Fruit fly (Drosophila melanogaster): ENCODE measurements around the gene CG7255.

CG7255 gene

dm6 chr3L:15262050-15262449 lies 42.0 kb upstream of the CG7255 start (continued):
- TF ChIP-seq CG11093 (GFP tag; IDR thresholded peaks at IDR 0.05): no peak
- no peak for TF ChIP-seq emc (GFP tag; optimal IDR thresholded peaks at IDR 0.05)
- TF ChIP-seq Lpt (GFP tag; optimal IDR thresholded peaks at IDR 0.05): no peak
- TF ChIP-seq CkIIα-i1 (GFP tag; IDR thresholded peaks at IDR 0.05): no peak

DNA sequence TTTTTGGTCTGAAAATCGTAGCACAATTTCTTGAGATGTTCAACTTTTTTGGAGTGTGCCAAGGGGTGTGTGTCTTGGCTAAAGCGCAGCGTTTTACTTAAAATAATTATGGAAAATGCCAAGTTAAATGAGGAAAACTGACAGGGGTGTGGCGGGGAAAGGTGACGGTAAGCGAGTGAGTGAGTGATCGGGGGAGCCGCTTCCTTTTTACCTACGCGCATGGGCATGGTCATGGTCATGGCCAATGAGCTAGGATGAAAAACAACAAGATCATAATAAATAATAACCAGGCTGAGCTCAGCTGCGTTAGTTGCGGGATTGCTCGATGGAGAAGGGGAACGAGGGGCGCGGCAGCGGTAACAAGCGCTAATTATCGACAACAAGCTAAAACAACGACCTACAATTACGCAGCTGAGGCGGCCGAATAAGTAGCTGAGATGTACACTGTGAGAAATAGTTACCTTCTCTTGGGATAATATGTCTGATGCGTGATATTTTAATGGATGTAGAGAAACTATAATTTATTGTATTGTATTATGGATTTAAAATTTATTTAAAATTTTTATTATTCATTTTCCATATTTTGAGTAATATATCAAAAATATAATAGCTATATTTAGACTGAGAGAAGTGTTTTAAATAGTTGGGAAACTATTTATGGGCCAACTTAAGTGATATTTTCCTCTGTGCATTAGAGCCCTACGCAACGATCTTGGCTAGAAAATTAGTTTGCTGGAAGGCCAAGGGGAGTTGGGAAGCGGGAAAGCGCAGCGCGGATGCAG lies 39.6 kb upstream of the CG7255 start:
- TF ChIP-seq usp (GFP tag; optimal IDR thresholded peaks at IDR 0.05): no peak
- peak; percentile 27 for TF ChIP-seq nmo (GFP tag; optimal IDR thresholded peaks at IDR 0.05)
- no peak for TF ChIP-seq br (optimal IDR thresholded peaks at IDR 0.05)
- TF ChIP-seq zen2 (GFP tag; IDR thresholded peaks at IDR 0.05; ENCODE audit: partially characterized antibody): no peak
- no peak for TF ChIP-seq CG9797 (GFP tag; optimal IDR thresholded peaks at IDR 0.05)
- no peak for TF ChIP-seq CG3838 (GFP tag; optimal IDR thresholded peaks at IDR 0.05)
- no peak for TF ChIP-seq Oaz (GFP tag; IDR thresholded peaks at IDR 0.05)
- TF ChIP-seq sqz (GFP tag; optimal IDR thresholded peaks at IDR 0.05): no peak
- TF ChIP-seq CG2678 (tag; optimal IDR thresholded peaks at IDR 0.05): peak; percentile 11
- TF ChIP-seq slp2 (GFP tag; optimal IDR thresholded peaks at IDR 0.05): no peak
- TF ChIP-seq sens (GFP tag): no peak
- TF ChIP-seq cg (GFP tag; optimal IDR thresholded peaks at IDR 0.05): no peak
- TF ChIP-seq Nf-YA (GFP tag; IDR thresholded peaks at IDR 0.05): no peak
- no peak for TF ChIP-seq pzg (GFP tag; optimal IDR thresholded peaks at IDR 0.05)
- no peak for TF ChIP-seq CG14014 (GFP tag; IDR thresholded peaks at IDR 0.05)
- TF ChIP-seq sug (tag; optimal IDR thresholded peaks at IDR 0.05): no peak
- peak; percentile 48 for TF ChIP-seq zf30C (GFP tag; optimal IDR thresholded peaks at IDR 0.05)
- no peak for TF ChIP-seq CG1233 (GFP tag; optimal IDR thresholded peaks at IDR 0.05)
- no peak for TF ChIP-seq Rfx (GFP tag; IDR thresholded peaks at IDR 0.05)
- peak; percentile 41; the same call in 1 of the 2 replicates for TF ChIP-seq CG31441 (GFP tag; IDR thresholded peaks at IDR 0.05)
- no peak for TF ChIP-seq CG10209 (GFP tag; optimal IDR thresholded peaks at IDR 0.05)
- no peak for TF ChIP-seq kay (GFP tag; optimal IDR thresholded peaks at IDR 0.05)
- TF ChIP-seq unpg (GFP tag; optimal IDR thresholded peaks at IDR 0.05): peak; percentile 13
- TF ChIP-seq tna (GFP tag; IDR thresholded peaks at IDR 0.05; ENCODE audit: partially characterized antibody): no peak
- no peak for TF ChIP-seq CG15011 (GFP tag; optimal IDR thresholded peaks at IDR 0.05)
- no peak for TF ChIP-seq CG6791 (GFP tag; IDR thresholded peaks at IDR 0.05; ENCODE audit: partially characterized antibody)
- no peak for TF ChIP-seq kah (GFP tag; optimal IDR thresholded peaks at IDR 0.05)
- TF ChIP-seq MESR4 (GFP tag; optimal IDR thresholded peaks at IDR 0.05): no peak
- TF ChIP-seq odd (GFP tag; optimal IDR thresholded peaks at IDR 0.05): no peak
- peak; percentile 12 for TF ChIP-seq CG8388 (GFP tag; optimal IDR thresholded peaks at IDR 0.05)
- no peak for TF ChIP-seq croc (GFP tag; conservative IDR thresholded peaks at IDR 0.05)
- no peak for TF ChIP-seq CG18476 (GFP tag; optimal IDR thresholded peaks at IDR 0.05)
- no peak for TF ChIP-seq CG2116 (GFP tag; optimal IDR thresholded peaks at IDR 0.05)
- no peak for TF ChIP-seq vvl (GFP tag; IDR thresholded peaks at IDR 0.05)
- TF ChIP-seq CG11504 (tag; optimal IDR thresholded peaks at IDR 0.05): peak; percentile 15
- TF ChIP-seq gem (tag; optimal IDR thresholded peaks at IDR 0.05): peak; percentile 51
- no peak for TF ChIP-seq CG42726 (GFP tag; IDR thresholded peaks at IDR 0.05; ENCODE audit: partially characterized antibody)
- no peak for TF ChIP-seq gt (GFP tag; IDR thresholded peaks at IDR 0.05)
- no peak for TF ChIP-seq tup (GFP tag; optimal IDR thresholded peaks at IDR 0.05)
- TF ChIP-seq CG13296 (GFP tag; optimal IDR thresholded peaks at IDR 0.05): no peak
- TF ChIP-seq Asciz (GFP tag; optimal IDR thresholded peaks at IDR 0.05): no peak
- TF ChIP-seq CG32532 (GFP tag; IDR thresholded peaks at IDR 0.05): no peak
- TF ChIP-seq CG11085 (GFP tag; IDR thresholded peaks at IDR 0.05): no peak
- no peak for TF ChIP-seq Abd-B (GFP tag; optimal IDR thresholded peaks at IDR 0.05)
- TF ChIP-seq HLH3B (GFP tag; IDR thresholded peaks at IDR 0.05): no peak

Data from whole organism, embryonic.